Worm (Caenorhabditis elegans) whole organism, L1 larva: ENCODE results near the gene Y97E10AR.6.

Experiments used
- F16B12.6 ChIP-seq: fragments of 150-350 bp; optimal IDR thresholded peaks from 2 replicates; lab custom pipeline; 2014; ENCODE audit warnings: missing biosample characterization, missing genetic modification characterization
- Y116A8C.19 ChIP-seq: sonication (generic microtip); optimal IDR thresholded peaks from 2 replicates; lab custom pipeline; 2016; ENCODE audit warnings: missing compliant biosample characterization, missing genetic modification characterization, borderline replicate concordance
- aha-1 ChIP-seq: fragments of 150-350 bp; optimal IDR thresholded peaks from 2 replicates; lab custom pipeline; 2014; ENCODE audit warnings: missing biosample characterization, missing genetic modification characterization
- aly-2 ChIP-seq: fragments of 150-350 bp; optimal IDR thresholded peaks from 2 replicates; lab custom pipeline; 2014; ENCODE audit warnings: missing biosample characterization, missing genetic modification characterization
- ama-1 ChIP-seq: fragments of 150-350 bp; optimal IDR thresholded peaks from 2 replicates; lab custom pipeline; 2014
- blmp-1 ChIP-seq: fragments of 150-350 bp; optimal IDR thresholded peaks from 2 replicates; lab custom pipeline; 2014; ENCODE audit warnings: missing biosample characterization, missing genetic modification characterization
- dsc-1 ChIP-seq: sonication (generic microtip); optimal IDR thresholded peaks from 2 replicates; lab custom pipeline; 2016; ENCODE audit warnings: mild to moderate bottlenecking, missing genetic modification characterization, missing compliant biosample characterization
- efl-1 ChIP-seq, 4 experiments: fragments of 150-350 bp; optimal IDR thresholded peaks in 3 of 4; peaks in 1 of 4; 1 replicate in 1 of 4; 2 replicates in 3 of 4; lab custom pipeline; 2014; ENCODE audit warnings: missing biosample characterization in 2 of 4, missing genetic modification characterization in 2 of 4, missing genetic modification reagents in 2 of 4
- egl-27 ChIP-seq, 2 experiments: fragments of 150-350 bp in 1 of 2; sonication (generic microtip); optimal IDR thresholded peaks; 3 replicates each; lab custom pipeline; 2017 to 2018; ENCODE audit warnings: missing biosample characterization in 2 of 2, missing genetic modification characterization in 2 of 2, missing genetic modification reagents in 2 of 2
- fkh-10 ChIP-seq: sonication (generic microtip); optimal IDR thresholded peaks from 2 replicates; lab custom pipeline; 2017; ENCODE audit warnings: missing biosample characterization, missing genetic modification reagents, missing genetic modification characterization
- fkh-4 ChIP-seq: sonication (generic microtip); optimal IDR thresholded peaks from 2 replicates; lab custom pipeline; 2016; ENCODE audit warnings: missing compliant biosample characterization, missing genetic modification characterization, borderline replicate concordance
- hlh-17 ChIP-seq: fragments of 200-800 bp; sonication (Bioruptor generic); optimal IDR thresholded peaks from 2 replicates; lab custom pipeline; 2018; ENCODE audit warnings: missing genetic modification characterization, mild to moderate bottlenecking, missing compliant biosample characterization, moderate library complexity, borderline replicate concordance
- irx-1 ChIP-seq: sonication (generic microtip); optimal IDR thresholded peaks from 2 replicates; lab custom pipeline; 2016; ENCODE audit warnings: missing genetic modification characterization, missing compliant biosample characterization
- jun-1 ChIP-seq: fragments of 150-350 bp; optimal IDR thresholded peaks from 2 replicates; lab custom pipeline; 2014; ENCODE audit warnings: missing biosample characterization, missing genetic modification reagents, missing genetic modification characterization
- lin-14 ChIP-seq: fragments of 200-800 bp; sonication (Bioruptor generic); optimal IDR thresholded peaks from 2 replicates; lab custom pipeline; 2018; ENCODE audit warnings: mild to moderate bottlenecking, missing genetic modification characterization, moderate library complexity, missing compliant biosample characterization
- lin-15B ChIP-seq: fragments of 150-350 bp; sonication (generic microtip); optimal IDR thresholded peaks from 3 replicates; lab custom pipeline; 2014; ENCODE audit warnings: missing biosample characterization, missing genetic modification characterization
- lir-3 ChIP-seq: sonication (generic microtip); optimal IDR thresholded peaks from 2 replicates; lab custom pipeline; 2016; ENCODE audit warnings: mild to moderate bottlenecking, missing genetic modification characterization, moderate library complexity, missing compliant biosample characterization; ENCODE audit not compliant: poor library complexity
- nhr-12 ChIP-seq: sonication (generic microtip); optimal IDR thresholded peaks from 2 replicates; lab custom pipeline; 2017; ENCODE audit warnings: missing biosample characterization, missing genetic modification characterization
- nhr-47 ChIP-seq: sonication (generic microtip); optimal IDR thresholded peaks from 2 replicates; lab custom pipeline; 2016; ENCODE audit warnings: mild to moderate bottlenecking, missing genetic modification characterization, moderate library complexity, missing compliant biosample characterization
- nhr-85 ChIP-seq: sonication (generic microtip); peaks from one replicate; lab custom pipeline; 2016; ENCODE audit warnings: missing genetic modification characterization, inconsistent platforms, missing compliant biosample characterization
- pax-3 ChIP-seq: fragments of 200-800 bp; sonication (Bioruptor generic); optimal IDR thresholded peaks from 2 replicates; lab custom pipeline; 2018; ENCODE audit warnings: mild to moderate bottlenecking, missing genetic modification characterization, moderate library complexity, missing compliant biosample characterization
- snpc-4 ChIP-seq: fragments of 150-350 bp; optimal IDR thresholded peaks from 2 replicates; lab custom pipeline; 2014; ENCODE audit warnings: missing biosample characterization, missing genetic modification characterization
- snu-23 ChIP-seq: sonication (generic microtip); optimal IDR thresholded peaks from 2 replicates; lab custom pipeline; 2016; ENCODE audit warnings: missing genetic modification characterization, missing compliant biosample characterization
- sptf-1 ChIP-seq: fragments of 150-350 bp; optimal IDR thresholded peaks from 2 replicates; lab custom pipeline; 2014; ENCODE audit warnings: missing biosample characterization, missing genetic modification characterization
- unc-30 ChIP-seq: sonication (generic microtip); optimal IDR thresholded peaks from 2 replicates; lab custom pipeline; 2017; ENCODE audit warnings: missing biosample characterization, missing genetic modification characterization
- unc-86 ChIP-seq: sonication (generic microtip); optimal IDR thresholded peaks from 2 replicates; lab custom pipeline; 2016; ENCODE audit warnings: missing genetic modification characterization, missing compliant biosample characterization
- vab-15 ChIP-seq: sonication (generic microtip); optimal IDR thresholded peaks from 2 replicates; lab custom pipeline; 2017; ENCODE audit warnings: missing genotype, mild to moderate bottlenecking, missing genetic modification characterization, missing compliant biosample characterization
- zag-1 ChIP-seq: fragments of 150-350 bp; optimal IDR thresholded peaks from 2 replicates; lab custom pipeline; 2014; ENCODE audit warnings: missing biosample characterization, missing genetic modification characterization

Y97E10AR.6 gene

ce11 chrV:8014710-8015314 lies 1.1 kb upstream of the Y97E10AR.6 start:
- peak; percentile 67 for TF ChIP-seq snpc-4

ce11 chrV:8012032-8012431 lies 1.7 kb downstream of the Y97E10AR.6 start, which contains the start of gene rpb-9:
TSS of gene rpb-9 (minus strand) at chrV:8012345.
- TF ChIP-seq unc-86 (tag; lab: Kevin White, UChicago) (no peak), efl-1 (optimal IDR thresholded peaks at IDR 0.05; lab: Kevin White, UChicago) (no peak), efl-1 (GFP tag; optimal IDR thresholded peaks at IDR 0.05 in 1 of 2; lab: Kevin White, UChicago) (peak in 1 of 2 experiments; percentile 36)

ce11 chrV:8010846-8011245 lies 2.9 kb downstream of the Y97E10AR.6 start, which contains the start of gene lmtr-2:
TSS of gene lmtr-2 (minus strand) at chrV:8011106.
- TF ChIP-seq ama-1 (peak; percentile 22), snu-23 (GFP tag; lab: Kevin White, UChicago) (no peak), unc-30 (tag; lab: Kevin White, UChicago) (no peak), pax-3 (tag; lab: Kevin White, UChicago) (no peak), egl-27 (tag; optimal IDR thresholded peaks at IDR 0.05; lab: Kevin White, UChicago) (no peak), zag-1 (tag; lab: Kevin White, UChicago) (no peak)

- TF ChIP-seq irx-1 (no peak), nhr-85 (tag; lab: Kevin White, UChicago) (peak; percentile 42), fkh-4 (tag; lab: Kevin White, UChicago) (no peak), ama-1 (no peak)
Measured at ce11 chrV:8010103-8010502, 3.6 kb downstream of the Y97E10AR.6 start, which contains the start of gene Y97E10AR.4. TSS of gene Y97E10AR.4 (minus strand) at chrV:8010233.

- TF ChIP-seq lin-15B (tag; lab: Kevin White, UChicago) (no peak), nhr-12 (tag; lab: Kevin White, UChicago) (no peak), lir-3 (tag; lab: Kevin White, UChicago) (no peak), nhr-47 (tag; lab: Kevin White, UChicago) (no peak), lin-14 (GFP tag; lab: Kevin White, UChicago) (no peak), aly-2 (tag; lab: Kevin White, UChicago) (no peak), unc-30 (tag; lab: Kevin White, UChicago) (no peak), sptf-1 (tag; lab: Kevin White, UChicago) (no peak), Y116A8C.19 (tag; lab: Kevin White, UChicago) (no peak), fkh-10 (GFP tag; lab: Kevin White, UChicago) (no peak), vab-15 (tag; lab: Kevin White, UChicago) (no peak), aha-1 (tag; lab: Kevin White, UChicago) (no peak)
- TF ChIP-seq, all 84 proteins: peak for 0
Measured at ce11 chrV:8007460-8008292, 6.1 kb downstream of the Y97E10AR.6 start, which contains the start of gene Y97E10AR.3. TSS of gene Y97E10AR.3 (minus strand) at chrV:8007510.

- TF ChIP-seq hlh-17 (GFP tag; lab: Kevin White, UChicago) (no peak), lin-15B (tag; lab: Kevin White, UChicago) (no peak), nhr-12 (tag; lab: Kevin White, UChicago) (no peak), jun-1 (tag; lab: Kevin White, UChicago) (no peak), vab-15 (tag; lab: Kevin White, UChicago) (no peak), dsc-1 (tag; lab: Kevin White, UChicago) (no peak), blmp-1 (tag; lab: Kevin White, UChicago) (no peak), F16B12.6 (tag; lab: Kevin White, UChicago) (no peak)
Measured at ce11 chrV:8005000-8005399, 8.8 kb downstream of the Y97E10AR.6 start, which contains the start of gene Y97E10AR.8. TSS of gene Y97E10AR.8 (plus strand) at chrV:8005300.
